Fruit fly (Drosophila melanogaster): Measurements from ENCODE around the gene CG14683.

The CG14683 gene

DNA sequence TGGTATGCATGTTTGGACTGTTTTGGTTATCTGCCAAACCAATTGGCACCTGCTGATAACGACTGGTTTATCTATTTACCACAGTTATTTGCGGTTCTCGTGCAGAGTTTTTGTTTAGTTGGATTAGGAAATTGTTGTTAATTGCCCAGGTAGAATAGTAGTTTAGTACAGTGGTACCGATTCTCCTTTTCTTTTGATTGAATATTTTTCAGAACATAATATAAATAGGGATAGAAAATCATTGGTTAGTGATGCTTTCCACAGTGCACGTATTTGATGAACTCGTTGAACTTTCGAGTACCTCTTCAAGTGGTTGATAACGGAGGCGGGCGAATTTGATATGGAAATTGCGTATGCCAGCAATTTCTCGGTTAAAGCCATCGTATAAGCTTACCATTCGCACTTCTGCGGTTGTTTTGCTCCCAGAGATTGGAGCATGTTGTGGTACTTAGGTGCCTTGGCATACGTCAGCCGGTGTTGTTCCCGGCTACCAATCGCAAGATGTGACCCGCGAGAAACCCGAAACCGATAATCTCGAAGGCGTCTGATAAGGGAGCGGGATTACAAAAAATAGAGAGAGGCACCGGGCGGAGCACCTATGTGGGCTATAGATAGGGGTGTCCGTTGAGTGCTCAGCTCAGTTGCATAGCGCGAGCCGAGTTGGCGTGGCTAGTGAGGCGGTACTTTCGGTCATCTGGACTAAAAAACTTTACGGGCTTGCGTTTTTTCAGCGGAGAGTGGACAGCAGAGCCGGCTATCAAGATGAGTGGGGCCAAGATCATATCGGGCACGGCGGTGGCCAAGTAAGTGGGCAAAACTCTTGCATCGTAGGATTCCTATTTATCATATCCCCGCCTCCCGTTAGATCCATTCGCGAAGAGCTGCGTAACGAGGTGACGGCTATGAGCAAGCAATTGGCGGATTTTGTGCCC lies 2.8 kb downstream of the CG14683 start (continued):
- TF ChIP-seq Med (GFP tag) = peak; percentile 69
- TF ChIP-seq abd-A (tag; optimal IDR thresholded peaks at IDR 0.05) = no peak
- TF ChIP-seq zfh2 (GFP tag; optimal IDR thresholded peaks at IDR 0.05) = peak; percentile 45
- TF ChIP-seq gsb-n (tag; optimal IDR thresholded peaks at IDR 0.05) = no peak
- no peak for TF ChIP-seq CG13287 (GFP tag; IDR thresholded peaks at IDR 0.05; ENCODE audit: partially characterized antibody)
- TF ChIP-seq GATAe (GFP tag; conservative IDR thresholded peaks at IDR 0.05) = peak; percentile 25; the same call in 1 of the 2 replicates
- peak; percentile 51 for TF ChIP-seq CG8924 (tag; optimal IDR thresholded peaks at IDR 0.05)
- TF ChIP-seq CG12155 (GFP tag; optimal IDR thresholded peaks at IDR 0.05) = peak; percentile 25
- TF ChIP-seq CG12071 (GFP tag; optimal IDR thresholded peaks at IDR 0.05) = peak; percentile 35
- TF ChIP-seq CG11695 (GFP tag; IDR thresholded peaks at IDR 0.05) = no peak
- TF ChIP-seq CG15269 (tag; optimal IDR thresholded peaks at IDR 0.05) = peak; percentile 36
- TF ChIP-seq mam (GFP tag; optimal IDR thresholded peaks at IDR 0.05) = peak; percentile 13
- TF ChIP-seq dpn (GFP tag; optimal IDR thresholded peaks at IDR 0.05) = peak in 1 of 2 experiments; percentile 1
- TF ChIP-seq seq (GFP tag; IDR thresholded peaks at IDR 0.05) = peak; percentile 47; the same call in 1 of the 2 replicates
- TF ChIP-seq ci (GFP tag; IDR thresholded peaks at IDR 0.05) = no peak
- TF ChIP-seq Trl (optimal IDR thresholded peaks at IDR 0.05) = peak in 1 of 2 experiments; percentile 5
- TF ChIP-seq Trl (GFP tag; optimal IDR thresholded peaks at IDR 0.05) = no peak
- peak; percentile 52; the same call in 1 of the 2 replicates for TF ChIP-seq CG32532 (GFP tag; IDR thresholded peaks at IDR 0.05)
- peak; percentile 24 for TF ChIP-seq CG6813 (GFP tag; optimal IDR thresholded peaks at IDR 0.05)
- TF ChIP-seq lilli (GFP tag; optimal IDR thresholded peaks at IDR 0.05) = peak; percentile 53
- TF ChIP-seq CTCF (GFP tag; optimal IDR thresholded peaks at IDR 0.05) = no peak
- TF ChIP-seq CG42726 (GFP tag; IDR thresholded peaks at IDR 0.05; ENCODE audit: partially characterized antibody) = no peak
- TF ChIP-seq Adf1 (GFP tag; IDR thresholded peaks at IDR 0.05) = no peak
- TF ChIP-seq CG13296 (GFP tag; optimal IDR thresholded peaks at IDR 0.05) = peak; percentile 36
- TF ChIP-seq grn (GFP tag; optimal IDR thresholded peaks at IDR 0.05) = peak; percentile 68
- peak; percentile 49; the same call in 1 of the 3 replicates for TF ChIP-seq otp (GFP tag; IDR thresholded peaks at IDR 0.05)
- TF ChIP-seq shn (GFP tag; optimal IDR thresholded peaks at IDR 0.05) = peak; percentile 5
- peak; percentile 22 for TF ChIP-seq ind (GFP tag; optimal IDR thresholded peaks at IDR 0.05)
- TF ChIP-seq Hr78 (GFP tag; optimal IDR thresholded peaks at IDR 0.05) = peak in 1 of 2 experiments; percentile 84
- TF ChIP-seq nmo (GFP tag; optimal IDR thresholded peaks at IDR 0.05) = no peak
- TF ChIP-seq CG2889 (GFP tag; IDR thresholded peaks at IDR 0.05) = no peak
- TF ChIP-seq nau (GFP tag; optimal IDR thresholded peaks at IDR 0.05) = no peak
- TF ChIP-seq CG18599 (GFP tag; optimal IDR thresholded peaks at IDR 0.05) = peak; percentile 61
- TF ChIP-seq pan (optimal IDR thresholded peaks at IDR 0.05) = no peak
- peak in 1 of 2 experiments; percentile 25 for TF ChIP-seq pan (GFP tag; optimal IDR thresholded peaks at IDR 0.05 in 1 of 2, IDR thresholded peaks at IDR 0.05 in 1 of 2)
- TF ChIP-seq Jarid2 (GFP tag; optimal IDR thresholded peaks at IDR 0.05) = peak; percentile 36
- TF ChIP-seq toy (GFP tag; IDR thresholded peaks at IDR 0.05) = no peak
- TF ChIP-seq CG7745 (tag; optimal IDR thresholded peaks at IDR 0.05) = no peak
- 0 out of 3 replicates have a peak, but pooled peaks have one; percentile 39 for TF ChIP-seq vnd (GFP tag; IDR thresholded peaks at IDR 0.05; ENCODE audit: partially characterized antibody)
- TF ChIP-seq hkb (optimal IDR thresholded peaks at IDR 0.05) = no peak
- TF ChIP-seq hkb (GFP tag; IDR thresholded peaks at IDR 0.05) = 0 out of 2 replicates have a peak, but pooled peaks have one; percentile 8
- TF ChIP-seq Camta (GFP tag; optimal IDR thresholded peaks at IDR 0.05) = no peak
- TF ChIP-seq Lhr (GFP tag; optimal IDR thresholded peaks at IDR 0.05) = no peak
- peak; percentile 12 for TF ChIP-seq CG7987 (GFP tag; optimal IDR thresholded peaks at IDR 0.05)
- TF ChIP-seq Hsf (GFP tag; optimal IDR thresholded peaks at IDR 0.05) = peak; percentile 6
- no peak for TF ChIP-seq CG13424 (tag; optimal IDR thresholded peaks at IDR 0.05)
- peak; percentile 58 for TF ChIP-seq CG3281 (GFP tag; optimal IDR thresholded peaks at IDR 0.05)
- no peak for TF ChIP-seq CG15601 (tag; optimal IDR thresholded peaks at IDR 0.05)
- TF ChIP-seq inv (GFP tag; IDR thresholded peaks at IDR 0.05; ENCODE audit: partially characterized antibody) = no peak

Measured in whole organism, embryonic.